Fruit fly (Drosophila melanogaster): ENCODE measurements around the gene LPCAT.

dm6 chrX:9615471-9615870 is 35.7 kb upstream of the LPCAT start:
- TF ChIP-seq CG17806 (tag; optimal IDR thresholded peaks at IDR 0.05) (no peak), Ets98B (GFP tag; IDR thresholded peaks at IDR 0.05) (no peak), gl (tag; optimal IDR thresholded peaks at IDR 0.05) (no peak), CG13204 (GFP tag; optimal IDR thresholded peaks at IDR 0.05) (no peak)
